Worm (Caenorhabditis elegans): ENCODE data around the gene crh-2.

crh-2 gene

ce11 chrII:5174370-5174769 is 13.0 kb downstream of the crh-2 start, which contains the start of gene C27D6.3:
C27D6.3 (minus strand) TSS chrII:5174470.
- no peak for TF ChIP-seq fkh-4 (tag; optimal IDR thresholded peaks at IDR 0.05; ENCODE audit: borderline replicate concordance)
- no peak for TF ChIP-seq egl-27 (tag; optimal IDR thresholded peaks at IDR 0.05)
- TF ChIP-seq hlh-4 (tag; optimal IDR thresholded peaks at IDR 0.05): no peak
- TF ChIP-seq skn-1 (tag; optimal IDR thresholded peaks at IDR 0.05): no peak
- TF ChIP-seq pqm-1 (tag; optimal IDR thresholded peaks at IDR 0.05): no peak
- TF ChIP-seq elt-3 (tag; optimal IDR thresholded peaks at IDR 0.05): no peak
- no peak for TF ChIP-seq irx-1 (tag; optimal IDR thresholded peaks at IDR 0.05)
- TF ChIP-seq unc-130 (tag; optimal IDR thresholded peaks at IDR 0.05): no peak
- TF ChIP-seq snu-23 (GFP tag; optimal IDR thresholded peaks at IDR 0.05): no peak
- no peak for TF ChIP-seq nhr-77 (tag; optimal IDR thresholded peaks at IDR 0.05)
- no peak for TF ChIP-seq efl-1 (optimal IDR thresholded peaks at IDR 0.05)
- TF ChIP-seq efl-1 (GFP tag; optimal IDR thresholded peaks at IDR 0.05 in 1 of 2): no peak
- TF ChIP-seq sptf-1 (tag; optimal IDR thresholded peaks at IDR 0.05): no peak
- TF ChIP-seq ceh-63 (GFP tag; optimal IDR thresholded peaks at IDR 0.05): no peak
- no peak for TF ChIP-seq F16B12.6 (tag; optimal IDR thresholded peaks at IDR 0.05)
- no peak for TF ChIP-seq C34B4.2 (tag; optimal IDR thresholded peaks at IDR 0.05)
- TF ChIP-seq vab-15 (tag; optimal IDR thresholded peaks at IDR 0.05): no peak

DNA sequence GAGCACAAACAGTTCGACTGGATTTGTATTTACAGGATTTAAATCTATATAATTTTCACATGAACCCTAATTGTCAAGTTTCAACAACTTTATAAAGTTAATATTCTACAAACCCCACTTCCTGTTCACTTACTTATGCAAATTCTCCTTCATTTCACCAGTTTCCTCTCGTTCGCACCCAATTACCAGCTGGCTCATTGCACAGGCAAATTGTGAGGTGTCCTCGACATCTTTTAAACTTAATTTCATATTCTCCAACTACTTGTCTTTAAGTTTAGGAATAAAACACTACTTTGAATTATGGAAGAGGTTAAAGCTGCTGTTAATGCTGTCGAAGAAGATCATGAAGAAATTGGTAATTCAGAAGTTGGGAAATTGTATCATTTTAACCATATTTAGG is 14.9 kb downstream of the crh-2 start, which contains the start of gene C27D6.1:
C27D6.1 (plus strand) TSS at position 301 of the 400 bp plus-strand sequence.
- no peak for TF ChIP-seq nhr-12 (tag; optimal IDR thresholded peaks at IDR 0.05)
- TF ChIP-seq zip-4 (GFP tag; optimal IDR thresholded peaks at IDR 0.05): no peak
- no peak for TF ChIP-seq nhr-47 (tag; optimal IDR thresholded peaks at IDR 0.05)
- no peak for TF ChIP-seq egl-13 (tag; optimal IDR thresholded peaks at IDR 0.05)
- TF ChIP-seq unc-98 (GFP tag; IDR thresholded peaks at IDR 0.05): no peak
- TF ChIP-seq aha-1 (tag; optimal IDR thresholded peaks at IDR 0.05): no peak
- TF ChIP-seq ceh-82 (tag; optimal IDR thresholded peaks at IDR 0.05): no peak
- TF ChIP-seq egl-27 (tag; optimal IDR thresholded peaks at IDR 0.05): no peak
- TF ChIP-seq dsc-1 (tag; optimal IDR thresholded peaks at IDR 0.05): no peak
- TF ChIP-seq lir-3 (tag; optimal IDR thresholded peaks at IDR 0.05; ENCODE audit: poor library complexity): no peak
- TF ChIP-seq ceh-90 (tag; optimal IDR thresholded peaks at IDR 0.05): no peak

DNA sequence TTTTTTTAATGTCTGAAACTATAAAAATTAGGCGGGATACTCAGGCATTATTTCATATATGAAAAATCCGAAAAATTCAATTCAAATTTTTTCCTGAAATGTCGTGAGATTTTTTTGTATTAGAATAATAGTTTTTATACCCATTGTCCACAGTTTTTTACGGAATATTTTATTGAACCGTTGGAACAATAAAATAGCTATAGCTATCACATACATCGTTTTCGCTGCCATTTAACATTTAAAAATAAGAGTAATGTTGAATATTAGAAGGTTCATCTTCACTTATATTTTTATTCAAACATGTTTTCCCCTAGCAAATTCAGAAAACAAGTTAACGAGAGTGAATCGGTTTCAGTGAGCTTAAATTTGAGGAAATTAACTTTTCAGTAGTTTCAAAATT is 15.8 kb downstream of the crh-2 start, which contains the start of gene C27D6.15:
C27D6.15 (plus strand) TSS at position 301 of the 400 bp plus-strand sequence.
- TF ChIP-seq mab-9 (GFP tag; IDR thresholded peaks at IDR 0.05): no peak
- TF ChIP-seq swsn-7 (tag; optimal IDR thresholded peaks at IDR 0.05): no peak
- TF ChIP-seq blmp-1 (tag; optimal IDR thresholded peaks at IDR 0.05): no peak
- no peak for TF ChIP-seq ztf-4 (tag; optimal IDR thresholded peaks at IDR 0.05)
- TF ChIP-seq fos-1 (tag; optimal IDR thresholded peaks at IDR 0.05): no peak
- TF ChIP-seq lin-14 (GFP tag; optimal IDR thresholded peaks at IDR 0.05): no peak
- TF ChIP-seq nhr-85 (tag): no peak
- no peak for TF ChIP-seq nhr-20 (tag; optimal IDR thresholded peaks at IDR 0.05)
- TF ChIP-seq zip-4 (GFP tag; optimal IDR thresholded peaks at IDR 0.05): no peak
- no peak for TF ChIP-seq ceh-82 (tag; optimal IDR thresholded peaks at IDR 0.05)
- TF ChIP-seq ets-5 (GFP tag; IDR thresholded peaks at IDR 0.05): no peak
- TF ChIP-seq mep-1 (tag; optimal IDR thresholded peaks at IDR 0.05): no peak
- no peak for TF ChIP-seq aly-2 (tag; optimal IDR thresholded peaks at IDR 0.05)
- TF ChIP-seq ceh-88 (GFP tag; IDR thresholded peaks at IDR 0.05): no peak
- TF ChIP-seq elt-3 (tag; optimal IDR thresholded peaks at IDR 0.05): no peak

DNA sequence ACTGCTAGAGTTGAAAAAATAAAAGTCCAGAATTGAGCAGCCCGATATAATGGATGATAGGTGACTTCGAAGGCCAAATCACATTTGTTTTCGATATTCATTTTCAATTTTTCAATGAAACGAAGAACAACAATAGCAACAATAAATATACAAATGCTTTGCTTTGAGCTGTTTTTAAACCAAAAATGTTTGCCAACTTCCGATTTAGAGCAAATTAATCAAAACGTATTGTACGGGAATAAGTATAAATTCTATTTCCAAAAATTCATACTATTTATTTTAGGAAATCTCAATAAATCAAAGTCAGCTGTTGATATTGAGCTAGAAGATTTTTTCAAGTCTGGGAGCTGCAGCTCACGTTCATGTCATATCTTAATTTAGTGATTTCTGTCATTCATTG is 16.4 kb downstream of the crh-2 start, which contains the start of gene srb-1:
srb-1 (minus strand) TSS at position 101 of the 400 bp plus-strand sequence.
- no peak for TF ChIP-seq fkh-10 (GFP tag; optimal IDR thresholded peaks at IDR 0.05)
- no peak for TF ChIP-seq dsc-1 (tag; optimal IDR thresholded peaks at IDR 0.05)
- TF ChIP-seq sup-37 (GFP tag; optimal IDR thresholded peaks at IDR 0.05): no peak
- TF ChIP-seq lin-39 (tag; optimal IDR thresholded peaks at IDR 0.05): no peak
- TF ChIP-seq lin-35 (GFP tag; optimal IDR thresholded peaks at IDR 0.05): no peak
- no peak for TF ChIP-seq nhr-237 (tag; optimal IDR thresholded peaks at IDR 0.05)
- no peak for TF ChIP-seq efl-1 (optimal IDR thresholded peaks at IDR 0.05)
- TF ChIP-seq efl-1 (GFP tag; optimal IDR thresholded peaks at IDR 0.05 in 1 of 2): no peak
- TF ChIP-seq ztf-4 (tag; optimal IDR thresholded peaks at IDR 0.05): no peak

All from whole organism, L1 larva.